Worm (Caenorhabditis elegans): ENCODE measurements around the gene srx-137.

The srx-137 gene

ce11 chrV:13858906-13859305, 3.7 kb upstream of the srx-137 start, which contains the start of gene srx-135:
Gene srx-135, plus strand, starts transcription at chrV:13859206.
- TF ChIP-seq nhr-12 (tag; optimal IDR thresholded peaks at IDR 0.05) (no peak), mbf-1 (tag; optimal IDR thresholded peaks at IDR 0.05) (no peak), R02D3.7 (tag; optimal IDR thresholded peaks at IDR 0.05) (no peak), aly-2 (tag; optimal IDR thresholded peaks at IDR 0.05) (no peak), sem-4 (tag; optimal IDR thresholded peaks at IDR 0.05) (no peak), zag-1 (tag; optimal IDR thresholded peaks at IDR 0.05) (no peak), elt-1 (tag; optimal IDR thresholded peaks at IDR 0.05) (no peak), alr-1 (tag; optimal IDR thresholded peaks at IDR 0.05) (no peak), ZK546.5 (tag; optimal IDR thresholded peaks at IDR 0.05) (no peak), nhr-77 (tag; optimal IDR thresholded peaks at IDR 0.05) (no peak), nhr-23 (tag; optimal IDR thresholded peaks at IDR 0.05) (no peak), nhr-10 (tag; optimal IDR thresholded peaks at IDR 0.05) (no peak), unc-55 (GFP tag; optimal IDR thresholded peaks at IDR 0.05) (no peak), peb-1 (tag; optimal IDR thresholded peaks at IDR 0.05) (no peak)

ce11 chrV:13863700-13864099, 1.1 kb downstream of the srx-137 start:
- TF ChIP-seq nhr-11 (tag; optimal IDR thresholded peaks at IDR 0.05) (no peak), lin-13 (GFP tag; optimal IDR thresholded peaks at IDR 0.05) (no peak), nhr-21 (tag; optimal IDR thresholded peaks at IDR 0.05) (no peak), mbf-1 (tag; optimal IDR thresholded peaks at IDR 0.05) (no peak), zag-1 (tag; optimal IDR thresholded peaks at IDR 0.05) (no peak), nhr-6 (tag; optimal IDR thresholded peaks at IDR 0.05) (no peak), nhr-23 (tag; optimal IDR thresholded peaks at IDR 0.05) (no peak), lsy-2 (tag; optimal IDR thresholded peaks at IDR 0.05) (no peak), nhr-129 (tag; optimal IDR thresholded peaks at IDR 0.05) (no peak), ztf-11 (tag; optimal IDR thresholded peaks at IDR 0.05) (no peak), lin-11 (tag; optimal IDR thresholded peaks at IDR 0.05) (no peak)

- TF ChIP-seq nhr-23 (tag; optimal IDR thresholded peaks at IDR 0.05), result peak; percentile 52
- peak; percentile 87 for TF ChIP-seq elt-1 (tag; optimal IDR thresholded peaks at IDR 0.05)
- peak; percentile 69 for TF ChIP-seq sma-9 (GFP tag; optimal IDR thresholded peaks at IDR 0.05)
- no peak for TF ChIP-seq sma-9 (tag; optimal IDR thresholded peaks at IDR 0.05)
- peak; percentile 62 for TF ChIP-seq ceh-16 (tag; optimal IDR thresholded peaks at IDR 0.05)
- TF ChIP-seq nhr-10 (tag; optimal IDR thresholded peaks at IDR 0.05), result no peak
These were observed 3.7 kb downstream of the srx-137 start, which contains the start of gene nhr-175 for ce11 chrV:13866353-13866752. Gene nhr-175, plus strand, starts transcription at chrV:13866691.

ce11 chrV:13869551-13869950, 6.9 kb downstream of the srx-137 start:
- TF ChIP-seq F13H6.1 (tag; optimal IDR thresholded peaks at IDR 0.05), result no peak
- peak; percentile 46 for TF ChIP-seq nhr-11 (tag; optimal IDR thresholded peaks at IDR 0.05)

ce11 chrV:13872895-13873294, 10.3 kb downstream of the srx-137 start, which contains the start of gene cpt-5:
Gene cpt-5, plus strand, starts transcription at chrV:13873195.
- TF ChIP-seq mab-5 (tag; optimal IDR thresholded peaks at IDR 0.05), result no peak
- no peak for TF ChIP-seq nhr-23 (tag; optimal IDR thresholded peaks at IDR 0.05)
- no peak for TF ChIP-seq mdl-1 (tag; optimal IDR thresholded peaks at IDR 0.05)

ce11 chrV:13873323-13873722, 10.7 kb downstream of the srx-137 start:
- no peak for TF ChIP-seq peb-1 (tag; optimal IDR thresholded peaks at IDR 0.05)
- TF ChIP-seq Y55F3AM.14 (GFP tag; optimal IDR thresholded peaks at IDR 0.05), result no peak
- TF ChIP-seq fos-1 (tag; optimal IDR thresholded peaks at IDR 0.05), result no peak
- TF ChIP-seq nhr-23 (tag; optimal IDR thresholded peaks at IDR 0.05), result no peak
- TF ChIP-seq alr-1 (tag; optimal IDR thresholded peaks at IDR 0.05), result no peak
- no peak for TF ChIP-seq ceh-16 (tag; optimal IDR thresholded peaks at IDR 0.05)
- TF ChIP-seq egl-27 (tag; optimal IDR thresholded peaks at IDR 0.05), result no peak
- no peak for TF ChIP-seq gmeb-1 (tag; optimal IDR thresholded peaks at IDR 0.05)
- TF ChIP-seq mdl-1 (tag; optimal IDR thresholded peaks at IDR 0.05), result no peak
- TF ChIP-seq nhr-237 (tag; optimal IDR thresholded peaks at IDR 0.05), result no peak
- no peak for TF ChIP-seq dmd-4 (tag; optimal IDR thresholded peaks at IDR 0.05)
- no peak for TF ChIP-seq lin-13 (GFP tag; optimal IDR thresholded peaks at IDR 0.05)
- TF ChIP-seq sem-4 (tag; optimal IDR thresholded peaks at IDR 0.05), result no peak
- TF ChIP-seq nhr-77 (tag; optimal IDR thresholded peaks at IDR 0.05), result no peak
- TF ChIP-seq aly-2 (tag; optimal IDR thresholded peaks at IDR 0.05), result no peak
- no peak for TF ChIP-seq ztf-1 (GFP tag; conservative IDR thresholded peaks at IDR 0.05)
